Worm (Caenorhabditis elegans): Measurements from ENCODE around the gene har-1.

ce11 chrIII:4168665-4169064 is 16.8 kb downstream of the har-1 start, which contains the start of gene ccdc-55:
- TF ChIP-seq nhr-129 (tag; optimal IDR thresholded peaks at IDR 0.05) (no peak), ztf-11 (tag; optimal IDR thresholded peaks at IDR 0.05) (no peak), alr-1 (tag; optimal IDR thresholded peaks at IDR 0.05) (no peak), lin-39 (tag; optimal IDR thresholded peaks at IDR 0.05) (no peak), nhr-12 (tag; optimal IDR thresholded peaks at IDR 0.05) (no peak), mab-5 (tag; optimal IDR thresholded peaks at IDR 0.05) (no peak), mbf-1 (tag; optimal IDR thresholded peaks at IDR 0.05) (no peak), ama-1 (optimal IDR thresholded peaks at IDR 0.05) (no peak)

Measured in whole organism, L2 larva.